Worm (Caenorhabditis elegans) whole organism, L3 larva: ENCODE data around the gene glrx-21.

Experiments used
- R02D3.7 ChIP-seq: fragments of 150-350 bp; optimal IDR thresholded peaks from 2 replicates; lab custom pipeline; 2014; ENCODE audit warnings: missing biosample characterization, missing genetic modification characterization
- ZK546.5 ChIP-seq: sonication (generic microtip); optimal IDR thresholded peaks from 2 replicates; lab custom pipeline; 2017; ENCODE audit warnings: missing biosample characterization, missing genetic modification characterization
- aly-2 ChIP-seq: fragments of 150-350 bp; optimal IDR thresholded peaks from 2 replicates; lab custom pipeline; 2014; ENCODE audit warnings: missing biosample characterization, missing genetic modification characterization
- ama-1 ChIP-seq: fragments of 150-350 bp; optimal IDR thresholded peaks from 2 replicates; lab custom pipeline; 2018
- ceh-16 ChIP-seq: sonication (generic microtip); optimal IDR thresholded peaks from 2 replicates; lab custom pipeline; 2017; ENCODE audit warnings: missing biosample characterization, missing genetic modification characterization
- ceh-28 ChIP-seq: fragments of 150-350 bp; optimal IDR thresholded peaks from 2 replicates; lab custom pipeline; 2014; ENCODE audit warnings: missing biosample characterization, missing genetic modification reagents, missing genetic modification characterization
- ceh-9 ChIP-seq: sonication (generic microtip); optimal IDR thresholded peaks from 2 replicates; lab custom pipeline; 2018; ENCODE audit warnings: missing biosample characterization, missing genetic modification characterization
- daf-12 ChIP-seq: fragments of 150-350 bp; optimal IDR thresholded peaks from 2 replicates; lab custom pipeline; 2014; ENCODE audit warnings: missing biosample characterization, missing genetic modification reagents, missing genetic modification characterization
- egl-27 ChIP-seq: sonication (generic microtip); optimal IDR thresholded peaks from 4 replicates; lab custom pipeline; 2017; ENCODE audit warnings: missing biosample characterization, missing genetic modification reagents, missing genetic modification characterization
- egl-5 ChIP-seq: fragments of 150-350 bp; optimal IDR thresholded peaks from 2 replicates; lab custom pipeline; 2017; ENCODE audit warnings: missing biosample characterization, missing genetic modification reagents, missing genetic modification characterization, inconsistent platforms
- elt-2 ChIP-seq: sonication (generic microtip); optimal IDR thresholded peaks from 2 replicates; lab custom pipeline; 2016; ENCODE audit warnings: missing genetic modification reagents, mild to moderate bottlenecking, missing genetic modification characterization, missing compliant biosample characterization
- elt-3 ChIP-seq, 3 experiments: fragments of 150-350 bp in 1 of 3; sonication (generic microtip) in 2 of 3; optimal IDR thresholded peaks; 2 replicates in 2 of 3; 4 replicates in 1 of 3; lab custom pipeline; 2014 to 2017; ENCODE audit warnings: missing biosample characterization in 3 of 3, missing genetic modification characterization in 3 of 3
- eor-1 ChIP-seq, 2 experiments: fragments of 150-350 bp; optimal IDR thresholded peaks; 2 replicates each; lab custom pipeline; 2014 to 2018; ENCODE audit warnings: missing biosample characterization in 2 of 2, missing genetic modification characterization in 2 of 2
- fkh-2 ChIP-seq: fragments of 150-350 bp; optimal IDR thresholded peaks from 2 replicates; lab custom pipeline; 2014; ENCODE audit warnings: missing biosample characterization, missing genetic modification reagents, missing genetic modification characterization
- fos-1 ChIP-seq: fragments of 150-350 bp; optimal IDR thresholded peaks from 2 replicates; lab custom pipeline; 2014; ENCODE audit warnings: missing biosample characterization, missing genetic modification characterization
- hmg-11 ChIP-seq: sonication (generic microtip); optimal IDR thresholded peaks from 2 replicates; lab custom pipeline; 2016; ENCODE audit warnings: missing genetic modification characterization, missing compliant biosample characterization
- jun-1 ChIP-seq: fragments of 150-350 bp; optimal IDR thresholded peaks from 2 replicates; lab custom pipeline; 2014; ENCODE audit warnings: missing biosample characterization, missing genetic modification reagents, missing genetic modification characterization
- lin-15B ChIP-seq: fragments of 150-350 bp; optimal IDR thresholded peaks from 2 replicates; lab custom pipeline; 2014; ENCODE audit warnings: missing biosample characterization, missing genetic modification characterization
- nfya-1 ChIP-seq: sonication (generic microtip); optimal IDR thresholded peaks from 2 replicates; lab custom pipeline; 2017; ENCODE audit warnings: missing genetic modification characterization, mild to moderate bottlenecking, missing compliant biosample characterization, antibody characterized with exemption, moderate library complexity; ENCODE audit not compliant: insufficient read depth
- nhr-12 ChIP-seq: fragments of 150-350 bp; optimal IDR thresholded peaks from 2 replicates; lab custom pipeline; 2014; ENCODE audit warnings: missing biosample characterization, missing genetic modification characterization
- nhr-23 ChIP-seq: fragments of 150-350 bp; optimal IDR thresholded peaks from 2 replicates; lab custom pipeline; 2014; ENCODE audit warnings: missing biosample characterization, missing genetic modification reagents, missing genetic modification characterization
- nhr-237 ChIP-seq: fragments of 150-350 bp; optimal IDR thresholded peaks from 2 replicates; lab custom pipeline; 2014; ENCODE audit warnings: missing biosample characterization, missing genetic modification characterization
- nhr-25 ChIP-seq: sonication (generic microtip); optimal IDR thresholded peaks from 2 replicates; lab custom pipeline; 2017; ENCODE audit warnings: missing biosample characterization, missing genetic modification characterization
- nhr-28 ChIP-seq: fragments of 150-350 bp; optimal IDR thresholded peaks from 2 replicates; lab custom pipeline; 2014; ENCODE audit warnings: missing biosample characterization, missing genetic modification characterization
- nhr-43 ChIP-seq: sonication (generic microtip); optimal IDR thresholded peaks from 2 replicates; lab custom pipeline; 2016; ENCODE audit warnings: mild to moderate bottlenecking, missing genetic modification characterization, missing compliant biosample characterization; ENCODE audit not compliant: poor library complexity, severe bottlenecking
- nhr-67 ChIP-seq: fragments of 150-350 bp; optimal IDR thresholded peaks from 2 replicates; lab custom pipeline; 2014; ENCODE audit warnings: missing biosample characterization, missing genetic modification characterization
- nhr-76 ChIP-seq: fragments of 150-350 bp; sonication (generic microtip); optimal IDR thresholded peaks from 5 replicates; lab custom pipeline; 2014; ENCODE audit warnings: missing biosample characterization, missing genetic modification characterization
- nhr-77 ChIP-seq: fragments of 150-350 bp; optimal IDR thresholded peaks from 2 replicates; lab custom pipeline; 2014; ENCODE audit warnings: missing biosample characterization, missing genetic modification characterization
- pha-4 ChIP-seq: fragments of 150-350 bp; optimal IDR thresholded peaks from 2 replicates; lab custom pipeline; 2014; ENCODE audit warnings: missing biosample characterization, missing genetic modification reagents, missing genetic modification characterization
- pqm-1 ChIP-seq: fragments of 150-350 bp; optimal IDR thresholded peaks from 2 replicates; lab custom pipeline; 2017; ENCODE audit warnings: missing biosample characterization, missing genetic modification characterization, inconsistent platforms
- skn-1 ChIP-seq: fragments of 150-350 bp; optimal IDR thresholded peaks from 2 replicates; lab custom pipeline; 2014; ENCODE audit warnings: missing biosample characterization, missing genetic modification characterization
- snpc-4 ChIP-seq: fragments of 150-350 bp; optimal IDR thresholded peaks from 2 replicates; lab custom pipeline; 2014; ENCODE audit warnings: missing biosample characterization, missing genetic modification characterization
- unc-39 ChIP-seq: sonication (generic microtip); optimal IDR thresholded peaks from 4 replicates; lab custom pipeline; 2017; ENCODE audit warnings: missing biosample characterization, missing genetic modification characterization
- unc-62 ChIP-seq: fragments of 150-350 bp; sonication (generic microtip); optimal IDR thresholded peaks from 4 replicates; lab custom pipeline; 2014; ENCODE audit warnings: missing biosample characterization, missing genetic modification reagents, missing genetic modification characterization
- zag-1 ChIP-seq: fragments of 150-350 bp; optimal IDR thresholded peaks from 2 replicates; lab custom pipeline; 2014; ENCODE audit warnings: missing biosample characterization, missing genetic modification characterization
- ztf-11 ChIP-seq: fragments of 150-350 bp; optimal IDR thresholded peaks from 2 replicates; lab custom pipeline; 2014; ENCODE audit warnings: missing biosample characterization, missing genetic modification characterization
- ztf-4 ChIP-seq: fragments of 150-350 bp; optimal IDR thresholded peaks from 2 replicates; lab custom pipeline; 2014; ENCODE audit warnings: missing biosample characterization, missing genetic modification characterization

glrx-21 gene

ce11 chrIII:5329372-5329771 lies 16.5 kb downstream of the glrx-21 start:
- TF ChIP-seq snpc-4 (tag; lab: Kevin White, UChicago) (no peak), jun-1 (no peak), fos-1 (tag; lab: Kevin White, UChicago) (no peak), nhr-77 (no peak), zag-1 (tag; lab: Kevin White, UChicago) (no peak), elt-2 (tag; lab: Kevin White, UChicago) (no peak), nhr-67 (tag; lab: Kevin White, UChicago) (no peak)

ce11 chrIII:5326323-5326722 lies 19.6 kb downstream of the glrx-21 start, which contains the start of gene sorf-2:
sorf-2 (plus strand) TSS chrIII:5326623.
- no peak for TF ChIP-seq lin-15B (tag; lab: Kevin White, UChicago)
- TF ChIP-seq nhr-12 (tag; lab: Kevin White, UChicago): no peak
- TF ChIP-seq ama-1 (lab: Kevin White, UChicago): no peak
- no peak for TF ChIP-seq R02D3.7 (tag; lab: Kevin White, UChicago)
- TF ChIP-seq nfya-1: no peak
- no peak for TF ChIP-seq aly-2
- TF ChIP-seq nhr-237 (tag; lab: Kevin White, UChicago): no peak
- no peak for TF ChIP-seq zag-1 (tag; lab: Kevin White, UChicago)
- no peak for TF ChIP-seq unc-62
- TF ChIP-seq nhr-25 (tag; lab: Kevin White, UChicago): no peak
- no peak for TF ChIP-seq ztf-4 (tag; lab: Kevin White, UChicago)
- TF ChIP-seq unc-39 (tag; lab: Kevin White, UChicago): no peak
- no peak for TF ChIP-seq jun-1
- TF ChIP-seq fkh-2 (tag; lab: Kevin White, UChicago): no peak
- TF ChIP-seq, all 47 proteins: peak for 0

ce11 chrIII:5321661-5322060 lies 24.3 kb downstream of the glrx-21 start, which contains the start of gene F52C9.3:
F52C9.3 (plus strand) TSS chrIII:5321885.
- TF ChIP-seq ama-1 (lab: Kevin White, UChicago) (no peak), ztf-11 (tag; lab: Kevin White, UChicago) (no peak), nhr-237 (tag; lab: Kevin White, UChicago) (no peak), daf-12 (tag; lab: Kevin White, UChicago) (no peak), elt-2 (tag; lab: Kevin White, UChicago) (no peak), eor-1 (tag; optimal IDR thresholded peaks at IDR 0.05; lab: Kevin White, UChicago) (no peak), ceh-28 (tag; lab: Kevin White, UChicago) (no peak), egl-5 (tag; lab: Kevin White, UChicago) (no peak), ceh-9 (tag; lab: Kevin White, UChicago) (no peak), ZK546.5 (tag; lab: Kevin White, UChicago) (no peak), nhr-28 (tag; lab: Kevin White, UChicago) (no peak), hmg-11 (tag; lab: Kevin White, UChicago) (no peak), pha-4 (tag; lab: Kevin White, UChicago) (no peak)

- TF ChIP-seq pqm-1 (tag; lab: Kevin White, UChicago): peak; percentile 61
- TF ChIP-seq daf-12 (tag; lab: Kevin White, UChicago): no peak
- no peak for TF ChIP-seq ceh-9 (tag; lab: Kevin White, UChicago)
- TF ChIP-seq elt-2 (tag; lab: Kevin White, UChicago): peak; percentile 49
- TF ChIP-seq pha-4 (tag; lab: Kevin White, UChicago): peak; percentile 5
These were observed 27.3 kb downstream of the glrx-21 start for ce11 chrIII:5318610-5319009.

- no peak for TF ChIP-seq nhr-77
- no peak for TF ChIP-seq ZK546.5 (tag; lab: Kevin White, UChicago)
- TF ChIP-seq aly-2: no peak
- TF ChIP-seq nhr-23 (tag; lab: Kevin White, UChicago): no peak
- no peak for TF ChIP-seq nhr-237 (tag; lab: Kevin White, UChicago)
- no peak for TF ChIP-seq egl-27 (tag; lab: Kevin White, UChicago)
- no peak for TF ChIP-seq nhr-28 (tag; lab: Kevin White, UChicago)
- TF ChIP-seq elt-3 (tag; optimal IDR thresholded peaks at IDR 0.05; lab: Kevin White, UChicago): no peak
- no peak for TF ChIP-seq ztf-4 (tag; lab: Kevin White, UChicago)
- TF ChIP-seq nhr-43: no peak
- TF ChIP-seq ceh-9 (tag; lab: Kevin White, UChicago): no peak
- TF ChIP-seq zag-1 (tag; lab: Kevin White, UChicago): no peak
- no peak for TF ChIP-seq ceh-16
- TF ChIP-seq skn-1: no peak
- no peak for TF ChIP-seq fkh-2 (tag; lab: Kevin White, UChicago)
- no peak for TF ChIP-seq elt-2 (tag; lab: Kevin White, UChicago)
- no peak for TF ChIP-seq hmg-11 (tag; lab: Kevin White, UChicago)
- TF ChIP-seq nhr-76 (tag; lab: Kevin White, UChicago): no peak
These were observed 35.0 kb downstream of the glrx-21 start, which contains the start of gene pqe-1 for ce11 chrIII:5310940-5311339. pqe-1 (plus strand) TSS chrIII:5311240.
